Fruit fly (Drosophila melanogaster): Measurements from ENCODE around the gene Rexo5.

Rexo5 gene

DNA sequence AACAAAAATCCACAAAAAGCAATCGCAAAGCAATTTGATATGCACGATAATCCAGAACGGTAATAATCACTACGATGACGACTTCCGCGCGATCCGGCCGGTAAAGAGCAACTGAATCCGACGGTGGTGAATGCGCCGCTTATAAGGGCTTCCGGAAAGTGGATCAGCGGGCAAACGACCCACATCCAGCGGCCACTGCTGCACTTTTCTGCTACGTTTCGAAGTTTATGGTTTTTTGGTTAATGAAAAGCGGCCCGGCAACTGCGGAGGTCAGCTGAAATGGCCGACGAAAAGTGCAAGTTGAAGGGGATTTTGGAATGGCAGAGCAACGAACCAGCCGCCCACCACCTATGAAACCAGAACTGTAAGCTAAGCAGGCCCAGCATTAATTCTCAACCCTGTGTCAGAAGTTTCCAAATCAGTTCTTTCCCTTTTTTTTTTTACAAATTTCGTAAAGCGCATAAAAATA, at the start of gene Rexo5, which contains the start of gene ndl:
Rexo5 (plus strand) TSS at position 419 of the 469 bp plus-strand sequence.
ndl (minus strand) TSS at position 101 of the 469 bp plus-strand sequence.
- no peak for TF ChIP-seq CG17801 (GFP tag; optimal IDR thresholded peaks at IDR 0.05; ENCODE audit: partially characterized antibody)

DNA sequence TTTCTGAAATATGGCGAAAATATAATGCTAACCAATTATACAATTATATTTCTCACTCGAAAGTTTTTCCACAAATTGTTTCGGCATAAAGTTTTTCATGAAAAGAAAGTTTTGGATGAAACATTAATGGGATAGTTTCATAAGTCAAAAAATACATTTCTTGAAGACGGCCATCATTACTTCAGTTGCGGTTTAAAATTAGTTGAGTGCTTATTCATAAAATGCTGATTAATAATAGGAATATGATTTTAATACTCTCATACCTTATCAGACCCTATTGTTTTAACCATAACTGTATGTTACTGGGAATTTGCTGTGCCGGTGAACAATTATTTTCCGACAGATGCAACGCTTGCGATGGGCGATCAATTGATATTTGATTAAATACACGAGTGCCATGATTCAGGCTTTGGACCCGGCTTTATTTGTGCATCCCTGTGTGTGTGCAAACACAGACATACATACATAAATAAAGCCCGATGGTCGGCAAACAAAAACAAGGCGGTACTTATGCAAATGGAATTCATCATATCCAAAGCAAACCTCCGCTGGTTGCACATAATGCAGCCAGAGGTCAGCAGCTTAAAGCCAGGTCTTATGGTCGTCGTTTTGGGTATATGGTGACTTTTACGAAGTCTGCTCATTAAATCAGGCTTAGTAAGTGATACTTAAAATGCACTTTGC, 49.3 kb upstream of the Rexo5 start:
- no peak for TF ChIP-seq CG17801 (GFP tag; optimal IDR thresholded peaks at IDR 0.05; ENCODE audit: partially characterized antibody)

- TF ChIP-seq CG17801 (GFP tag; optimal IDR thresholded peaks at IDR 0.05; ENCODE audit: partially characterized antibody): no peak
These were observed 47.3 kb upstream of the Rexo5 start for dm6 chr3L:6556221-6556620.

DNA sequence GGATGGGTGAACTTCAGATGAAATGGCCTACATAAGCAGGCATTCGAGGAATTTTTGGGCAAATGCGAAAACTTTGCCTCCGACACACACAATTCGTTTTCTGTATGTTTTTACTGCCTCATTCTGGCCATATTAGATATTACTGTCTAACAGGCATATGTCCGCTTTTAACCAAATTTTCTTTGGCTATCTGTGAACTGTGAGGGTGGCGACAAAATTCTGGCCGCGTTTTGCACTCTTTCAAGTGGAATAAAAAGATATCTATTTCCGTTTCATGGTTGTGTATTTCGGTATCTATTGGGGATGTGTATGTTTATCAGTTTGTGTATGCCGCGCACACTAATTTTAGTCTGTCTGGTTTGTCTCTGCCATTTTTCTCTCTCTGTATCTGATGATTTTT, 45.0 kb upstream of the Rexo5 start:
- TF ChIP-seq CG17801 (GFP tag; optimal IDR thresholded peaks at IDR 0.05; ENCODE audit: partially characterized antibody): no peak

DNA sequence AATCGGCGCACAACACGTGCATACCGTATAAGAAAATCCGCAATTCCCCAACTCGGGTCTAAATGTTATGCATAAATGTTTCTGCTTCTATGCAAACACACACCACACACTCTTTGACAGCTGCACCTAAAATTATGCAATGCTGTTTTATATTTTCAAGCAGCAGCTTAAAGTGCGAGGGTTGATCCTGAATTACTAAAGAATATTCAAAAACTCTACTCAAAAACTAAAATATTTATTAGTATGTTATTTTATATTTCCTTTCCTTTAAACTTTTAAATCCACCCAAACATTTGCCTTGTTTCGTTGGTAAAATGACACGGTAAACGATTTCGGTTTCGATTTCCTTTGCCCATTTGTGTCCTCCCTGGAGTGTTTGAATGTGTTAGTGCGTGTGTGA, 42.4 kb upstream of the Rexo5 start:
- no peak for TF ChIP-seq CG17801 (GFP tag; optimal IDR thresholded peaks at IDR 0.05; ENCODE audit: partially characterized antibody)

- no peak for TF ChIP-seq CG17801 (GFP tag; optimal IDR thresholded peaks at IDR 0.05; ENCODE audit: partially characterized antibody)
These were observed 26.8 kb upstream of the Rexo5 start for dm6 chr3L:6576709-6577108.

dm6 chr3L:6577313-6577852, 26.1 kb upstream of the Rexo5 start:
- no peak for TF ChIP-seq CG17801 (GFP tag; optimal IDR thresholded peaks at IDR 0.05; ENCODE audit: partially characterized antibody)

DNA sequence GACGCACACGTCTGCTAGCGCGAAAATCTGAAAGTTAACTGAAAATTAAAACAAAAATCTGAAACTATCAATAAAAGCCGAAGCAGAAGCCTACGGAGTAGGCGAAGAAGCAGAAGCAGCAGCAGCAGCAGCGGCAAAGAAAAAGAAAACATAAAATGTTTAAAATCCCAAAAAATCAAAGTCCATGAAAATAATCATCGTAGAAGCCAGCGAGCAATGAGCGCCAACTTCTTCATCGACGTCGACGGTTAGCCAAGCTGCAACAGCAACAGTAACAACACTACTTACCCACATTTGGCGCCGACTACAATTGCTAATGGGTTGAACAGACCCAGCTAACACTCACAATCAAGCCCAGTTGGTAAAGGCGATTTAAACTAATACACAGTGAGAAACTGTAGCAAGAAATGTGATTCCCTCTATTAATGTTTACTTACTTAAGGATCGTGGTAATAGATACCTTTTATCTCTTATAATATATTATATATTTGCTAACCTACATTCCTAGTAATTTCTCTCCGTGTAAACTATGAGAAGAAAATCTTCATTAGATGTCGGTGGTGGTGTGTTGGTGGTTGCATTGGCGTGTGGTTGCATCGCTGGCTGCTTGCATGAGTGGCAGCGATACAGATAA, 13.9 kb upstream of the Rexo5 start, which contains the start of gene jv:
jv (minus strand) TSS at position 51 of the 634 bp plus-strand sequence.
- no peak for TF ChIP-seq CG17801 (GFP tag; optimal IDR thresholded peaks at IDR 0.05; ENCODE audit: partially characterized antibody)

DNA sequence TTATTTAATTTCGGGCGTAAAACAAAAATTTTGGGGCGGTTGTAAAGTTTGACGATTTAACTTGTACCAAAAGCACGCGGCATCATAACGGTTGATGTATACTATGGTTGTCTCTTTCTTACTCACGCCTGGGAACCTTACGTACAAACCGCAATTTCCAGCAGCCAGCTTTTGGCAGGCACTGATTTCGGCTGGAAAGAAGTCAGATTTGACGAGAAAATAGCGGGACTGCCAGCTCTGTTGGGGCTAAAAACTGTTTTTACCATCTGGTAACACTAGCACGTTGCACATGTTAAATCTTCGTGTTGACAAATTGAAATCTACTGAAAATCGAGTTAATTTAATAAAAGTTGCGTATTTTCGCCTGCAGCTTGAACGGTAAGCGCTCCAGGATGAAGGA, 2.4 kb downstream of the Rexo5 start, which contains the start of gene zpg:
zpg (minus strand) TSS at position 108 of the 400 bp plus-strand sequence.
- TF ChIP-seq CG17801 (GFP tag; optimal IDR thresholded peaks at IDR 0.05; ENCODE audit: partially characterized antibody): no peak

DNA sequence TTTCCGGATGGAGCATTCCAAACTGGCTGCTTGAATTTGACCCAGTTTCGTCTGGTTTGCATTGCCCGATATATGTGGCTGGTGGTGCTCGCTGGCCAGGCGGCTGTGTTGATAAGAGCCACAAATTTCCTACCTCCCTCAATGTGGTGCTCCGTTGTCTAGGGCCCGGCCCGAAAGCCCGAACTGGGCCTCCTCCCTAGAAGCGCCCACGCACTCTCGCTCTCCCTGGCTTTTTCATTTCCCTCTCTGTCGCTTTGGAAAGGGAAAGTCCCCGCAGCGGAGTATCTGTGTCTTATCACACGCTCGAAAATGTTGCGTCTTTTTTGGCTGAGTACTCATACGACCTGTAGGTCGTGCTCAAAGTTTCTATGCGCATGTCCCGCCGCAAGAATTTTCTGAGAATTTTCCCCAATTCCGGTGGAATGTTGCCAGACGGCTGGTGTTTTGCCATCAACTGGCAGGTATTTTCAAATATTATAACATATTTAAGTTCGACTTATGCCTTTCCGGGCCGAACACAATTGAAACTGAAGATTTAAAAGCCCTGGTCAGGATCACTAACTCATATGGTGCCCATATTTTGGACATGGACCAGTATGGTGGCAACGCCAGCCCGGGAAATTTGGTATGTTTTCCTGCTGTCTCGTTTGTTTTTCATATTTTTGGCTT, 5.5 kb downstream of the Rexo5 start, which contains the start of gene axed:
axed (plus strand) TSS at position 442 of the 669 bp plus-strand sequence.
- TF ChIP-seq CG17801 (GFP tag; optimal IDR thresholded peaks at IDR 0.05; ENCODE audit: partially characterized antibody): no peak

DNA sequence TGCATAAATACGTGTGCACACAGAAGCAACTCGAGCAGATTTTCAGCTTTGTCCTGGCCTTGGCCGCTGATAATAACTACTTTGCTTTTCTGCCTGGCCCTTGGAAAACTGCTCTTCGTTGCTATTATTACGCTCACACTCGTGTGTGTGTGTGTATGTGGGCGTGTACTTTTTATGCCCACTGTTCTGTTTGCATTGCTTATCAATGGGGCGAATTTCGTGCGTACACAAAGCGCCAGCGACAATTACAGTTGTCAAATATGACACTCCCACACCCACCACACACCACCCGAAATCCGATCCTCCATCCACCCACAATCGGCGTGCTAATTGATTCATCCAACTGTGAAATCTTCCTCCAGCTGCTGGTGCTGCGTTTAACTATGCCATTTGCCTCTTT, 9.2 kb downstream of the Rexo5 start:
- no peak for TF ChIP-seq CG17801 (GFP tag; optimal IDR thresholded peaks at IDR 0.05; ENCODE audit: partially characterized antibody)

- no peak for TF ChIP-seq CG17801 (GFP tag; optimal IDR thresholded peaks at IDR 0.05; ENCODE audit: partially characterized antibody)
These were observed 11.7 kb downstream of the Rexo5 start for dm6 chr3L:6615181-6615580.

dm6 chr3L:6619060-6619459, 15.6 kb downstream of the Rexo5 start:
- TF ChIP-seq CG17801 (GFP tag; optimal IDR thresholded peaks at IDR 0.05; ENCODE audit: partially characterized antibody): no peak

DNA sequence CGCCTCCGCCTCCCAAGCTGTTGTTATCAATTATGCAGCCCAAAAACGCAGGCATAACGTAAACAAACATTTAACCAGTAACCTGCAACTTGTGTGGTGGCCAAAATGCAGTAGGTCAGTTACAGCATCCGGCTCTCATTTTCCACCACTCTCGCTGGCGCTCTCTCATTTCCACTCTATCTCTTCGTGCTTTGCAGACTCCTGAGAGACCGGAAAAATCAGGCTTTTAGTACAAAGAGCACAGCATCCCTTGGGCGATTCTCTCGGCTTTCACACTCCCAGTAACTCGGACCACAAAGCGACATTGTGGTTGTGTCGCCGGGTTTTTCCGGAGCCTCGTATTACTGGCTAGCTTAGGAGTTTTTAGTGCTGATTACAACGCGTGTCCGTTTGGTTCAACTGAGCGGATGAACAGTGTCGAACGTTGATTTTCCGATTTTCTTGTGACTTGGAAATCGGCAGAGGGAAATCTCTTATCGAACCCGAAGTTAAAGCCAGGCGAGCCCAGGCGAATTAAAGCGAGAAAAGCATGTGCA, 20.3 kb downstream of the Rexo5 start, which contains the start of gene GluRIA:
GluRIA (plus strand) TSS at position 364 of the 536 bp plus-strand sequence.
- TF ChIP-seq CG17801 (GFP tag; optimal IDR thresholded peaks at IDR 0.05; ENCODE audit: partially characterized antibody): no peak
